Fruit fly (Drosophila melanogaster) whole organism, wandering third instar larva: Measurements from ENCODE around the gene Dhfr.

Source experiments
- Abd-B ChIP-seq: fragments of >200 bp; optimal IDR thresholded peaks from 2 replicates; lab custom pipeline; 2017; ENCODE audit warnings: missing biosample characterization, missing genetic modification characterization
- CG32264 ChIP-seq: fragments of 200-800 bp; sonication (Bioruptor generic); optimal IDR thresholded peaks from 2 replicates; lab custom pipeline; 2016; ENCODE audit warnings: missing biosample characterization, missing genetic modification characterization
- Dfd ChIP-seq: fragments of >200 bp; optimal IDR thresholded peaks from 2 replicates; lab custom pipeline; 2017; ENCODE audit warnings: missing biosample characterization, missing genetic modification characterization
- GATAd ChIP-seq: sonication (Bioruptor generic); optimal IDR thresholded peaks from 2 replicates; lab custom pipeline; 2016; ENCODE audit warnings: missing biosample characterization, missing genetic modification characterization
- HLH106 ChIP-seq: fragments of 200-800 bp; optimal IDR thresholded peaks from 3 replicates; lab custom pipeline; 2019; ENCODE audit warnings: missing biosample characterization, mild to moderate bottlenecking, missing genetic modification characterization, moderate library complexity
- Hnf4 ChIP-seq: fragments of 200-800 bp; sonication (Bioruptor generic); optimal IDR thresholded peaks from 2 replicates; lab custom pipeline; 2016; ENCODE audit warnings: missing biosample characterization, mild to moderate bottlenecking, missing genetic modification characterization
- Hr78 ChIP-seq: fragments of >200 bp; optimal IDR thresholded peaks from 2 replicates; lab custom pipeline; 2017; ENCODE audit warnings: missing biosample characterization, missing genetic modification characterization
- Hr83 ChIP-seq: fragments of 200-300 bp; sonication (Bioruptor generic); optimal IDR thresholded peaks from 2 replicates; lab custom pipeline; 2016; ENCODE audit warnings: missing biosample characterization, mild to moderate bottlenecking, missing genetic modification characterization, moderate library complexity; ENCODE audit not compliant: poor library complexity, severe bottlenecking
- Jra ChIP-seq: sonication (Bioruptor generic); optimal IDR thresholded peaks from 2 replicates; lab custom pipeline; 2016; ENCODE audit warnings: missing biosample characterization, missing genetic modification characterization
- Mio ChIP-seq: sonication (Bioruptor generic); optimal IDR thresholded peaks from 2 replicates; lab custom pipeline; 2016; ENCODE audit warnings: missing biosample characterization, missing genetic modification characterization
- Myc ChIP-seq: fragments of >200 bp; optimal IDR thresholded peaks from 2 replicates; lab custom pipeline; 2017
- OdsH ChIP-seq: fragments of 200-800 bp; sonication (Bioruptor generic); optimal IDR thresholded peaks from 2 replicates; lab custom pipeline; 2016; ENCODE audit warnings: missing biosample characterization, mild to moderate bottlenecking, missing genetic modification characterization
- Vsx2 ChIP-seq: fragments of 200-300, 225-300 bp; sonication (Bioruptor generic); optimal IDR thresholded peaks from 2 replicates; lab custom pipeline; 2018; ENCODE audit warnings: missing biosample characterization, missing genetic modification characterization; ENCODE audit not compliant: partially characterized antibody
- brk ChIP-seq: fragments of 200-800 bp; sonication (Bioruptor generic); optimal IDR thresholded peaks from 2 replicates; lab custom pipeline; 2016; ENCODE audit warnings: missing biosample characterization, mild to moderate bottlenecking, missing genetic modification characterization
- dsf ChIP-seq: sonication (Bioruptor generic); optimal IDR thresholded peaks from 2 replicates; lab custom pipeline; 2016; ENCODE audit warnings: missing biosample characterization, missing genetic modification characterization, borderline replicate concordance
- jim ChIP-seq: fragments of 175-275, 200-325 bp; sonication (Bioruptor generic); optimal IDR thresholded peaks from 2 replicates; lab custom pipeline; 2016; ENCODE audit warnings: missing biosample characterization, mild to moderate bottlenecking, missing genetic modification characterization
- lola ChIP-seq: fragments of >200 bp; optimal IDR thresholded peaks from 2 replicates; lab custom pipeline; 2017; ENCODE audit warnings: missing biosample characterization, missing genetic modification characterization
- pan ChIP-seq: fragments of >200 bp; optimal IDR thresholded peaks from 2 replicates; lab custom pipeline; 2017
- psq ChIP-seq: fragments of 200-800 bp; sonication (Bioruptor generic); optimal IDR thresholded peaks from 3 replicates; lab custom pipeline; 2017; ENCODE audit warnings: missing biosample characterization, mild to moderate bottlenecking, missing genetic modification characterization, moderate library complexity
- sage ChIP-seq: fragments of 200-800 bp; sonication (Bioruptor generic); optimal IDR thresholded peaks from 2 replicates; lab custom pipeline; 2016; ENCODE audit warnings: missing biosample characterization, mild to moderate bottlenecking, missing genetic modification characterization
- sv ChIP-seq: fragments of 200-800 bp; sonication (Bioruptor generic); optimal IDR thresholded peaks from 3 replicates; lab custom pipeline; 2016; ENCODE audit warnings: missing biosample characterization, missing genetic modification characterization
- tai ChIP-seq: sonication (Bioruptor generic); optimal IDR thresholded peaks from 2 replicates; lab custom pipeline; 2016; ENCODE audit warnings: missing biosample characterization, missing genetic modification characterization
- usp ChIP-seq: fragments of >200 bp; optimal IDR thresholded peaks from 2 replicates; lab custom pipeline; 2017; ENCODE audit warnings: missing biosample characterization, missing genetic modification characterization
- woc ChIP-seq: sonication (Bioruptor generic); optimal IDR thresholded peaks from 2 replicates; lab custom pipeline; 2016; ENCODE audit warnings: missing biosample characterization, mild to moderate bottlenecking, missing genetic modification characterization

Gene Dhfr

dm6 chr3R:16528429-16528828 lies 47.5 kb downstream of the Dhfr start:
- no peak for TF ChIP-seq Hr83 (GFP tag; lab: Kevin White, UChicago)
- no peak for TF ChIP-seq OdsH
- TF ChIP-seq Dfd (GFP tag; lab: Kevin White, UChicago) = no peak
- no peak for TF ChIP-seq sv (GFP tag; lab: Kevin White, UChicago)
- no peak for TF ChIP-seq HLH106 (tag; lab: Kevin White, UChicago)
- no peak for TF ChIP-seq jim
- TF ChIP-seq usp (GFP tag; lab: Kevin White, UChicago) = no peak
- TF ChIP-seq dsf (GFP tag; lab: Kevin White, UChicago) = no peak
- no peak for TF ChIP-seq Mio (GFP tag; lab: Kevin White, UChicago)
- TF ChIP-seq Hnf4 (GFP tag; lab: Kevin White, UChicago) = no peak
- no peak for TF ChIP-seq Myc (lab: Kevin White, UChicago)

- TF ChIP-seq sv (GFP tag; lab: Kevin White, UChicago) (no peak), Mio (GFP tag; lab: Kevin White, UChicago) (no peak), brk (no peak), Hnf4 (GFP tag; lab: Kevin White, UChicago) (no peak), tai (GFP tag; lab: Kevin White, UChicago) (no peak), pan (lab: Kevin White, UChicago) (no peak), woc (no peak), lola (GFP tag; lab: Kevin White, UChicago) (no peak), Jra (GFP tag; lab: Kevin White, UChicago) (no peak), sage (GFP tag; lab: Kevin White, UChicago) (no peak), jim (no peak), Abd-B (GFP tag; lab: Kevin White, UChicago) (no peak), Hr78 (GFP tag; lab: Kevin White, UChicago) (no peak), dsf (GFP tag; lab: Kevin White, UChicago) (no peak), GATAd (no peak), Vsx2 (GFP tag; lab: Kevin White, UChicago) (no peak), usp (GFP tag; lab: Kevin White, UChicago) (no peak), psq (GFP tag; lab: Kevin White, UChicago) (no peak), CG32264 (GFP tag; lab: Kevin White, UChicago) (no peak), Hr83 (GFP tag; lab: Kevin White, UChicago) (no peak)
Observed at dm6 chr3R:16530424-16530823, 49.5 kb downstream of the Dhfr start.
